Worm (Caenorhabditis elegans): Measurements from ENCODE around the gene F46B6.9.

F46B6.9 gene

DNA sequence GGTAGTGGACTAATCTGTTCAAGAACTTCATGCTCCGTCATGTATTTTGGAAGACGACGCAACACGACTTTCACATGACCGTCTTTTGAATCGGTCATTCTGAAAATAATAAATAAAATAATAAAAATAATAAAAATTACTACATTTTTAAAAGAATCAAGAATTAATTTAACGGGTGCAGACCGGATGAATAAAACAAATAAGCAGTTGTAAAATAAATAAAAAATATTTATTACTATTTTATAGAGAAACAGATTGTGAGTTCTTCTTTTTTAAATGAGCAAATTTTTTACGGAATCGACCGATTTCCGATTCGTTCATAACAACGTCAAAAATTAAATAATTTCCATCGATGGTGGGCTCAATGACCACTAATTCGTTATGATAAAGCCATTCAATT, 19.0 kb upstream of the F46B6.9 start, which contains the start of gene smg-4:
Gene smg-4 (minus strand): TSS at position 101 of the 400 bp plus-strand sequence.
- TF ChIP-seq unc-62 (GFP tag; optimal IDR thresholded peaks at IDR 0.05), result no peak

- no peak for TF ChIP-seq unc-62 (GFP tag; optimal IDR thresholded peaks at IDR 0.05)
Observed at ce11 chrV:9779418-9779817, 17.2 kb upstream of the F46B6.9 start, which contains the start of gene F46B6.4. TSS of gene F46B6.4 (minus strand) at chrV:9779518.

ce11 chrV:9782045-9782444, 14.6 kb upstream of the F46B6.9 start:
- TF ChIP-seq unc-62 (GFP tag; optimal IDR thresholded peaks at IDR 0.05), result no peak

DNA sequence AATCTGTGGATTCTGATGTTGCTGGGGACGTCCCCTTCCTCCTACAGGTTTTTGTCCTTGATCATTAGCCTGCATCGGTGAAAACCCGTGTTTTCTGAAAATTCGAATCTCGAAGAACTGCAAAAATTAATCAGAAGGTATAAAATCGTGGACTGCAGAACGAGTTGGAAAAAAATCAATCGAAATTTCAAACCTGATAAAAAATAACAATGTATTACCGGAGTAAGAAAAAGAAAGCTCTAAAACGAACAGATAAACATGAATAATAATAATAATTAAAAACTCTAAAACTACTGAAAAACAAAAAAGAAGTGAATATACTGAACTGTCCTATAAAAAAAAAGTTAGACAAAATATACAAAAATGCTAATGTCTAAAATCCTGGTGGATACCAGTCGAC, 13.7 kb upstream of the F46B6.9 start, which contains the start of gene F46B6.5:
Gene F46B6.5 (minus strand): TSS at position 101 of the 400 bp plus-strand sequence.
- TF ChIP-seq unc-62 (GFP tag; optimal IDR thresholded peaks at IDR 0.05), result no peak

DNA sequence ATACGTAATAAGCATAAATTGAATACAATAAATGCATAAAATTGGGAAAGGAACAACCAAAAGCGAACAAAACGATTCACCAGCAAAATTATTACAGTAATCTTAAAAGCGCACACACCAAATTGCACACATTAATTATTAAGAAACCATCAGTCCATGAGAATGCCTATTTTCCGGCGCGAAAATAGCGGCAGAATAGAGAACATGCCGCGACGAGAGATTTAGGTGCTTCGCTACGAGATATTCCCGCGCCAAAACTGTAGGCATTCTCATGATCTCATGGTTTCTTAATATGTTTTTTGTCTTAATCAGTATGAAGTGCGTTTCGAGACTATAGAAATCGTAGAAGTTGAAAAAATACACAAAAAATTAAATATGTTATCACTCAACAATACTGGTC, 12.4 kb upstream of the F46B6.9 start:
- no peak for TF ChIP-seq unc-62 (GFP tag; optimal IDR thresholded peaks at IDR 0.05)

DNA sequence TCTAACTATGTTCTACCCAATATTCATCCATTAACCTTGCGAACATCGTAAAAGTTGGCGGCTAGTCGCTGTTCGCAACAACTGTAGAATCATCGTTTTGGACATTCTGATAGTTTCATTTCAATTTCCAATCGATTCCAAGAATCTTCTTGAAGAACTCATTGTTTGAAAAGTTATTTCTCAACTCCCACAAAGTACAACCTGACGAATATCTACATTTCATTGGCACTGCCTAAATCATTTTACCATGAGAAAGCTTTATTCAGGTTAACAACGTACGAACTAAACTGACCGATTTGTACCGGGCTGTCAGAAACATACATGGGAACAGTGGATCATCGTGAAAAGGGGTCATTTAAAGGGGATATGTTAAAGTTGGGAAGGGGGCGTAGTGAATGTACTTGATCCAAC, 9.9 kb upstream of the F46B6.9 start, which contains the start of gene F46B6.6:
Gene F46B6.6 (minus strand): TSS at position 148 of the 411 bp plus-strand sequence.
- TF ChIP-seq unc-62 (GFP tag; optimal IDR thresholded peaks at IDR 0.05), result no peak

- TF ChIP-seq unc-62 (GFP tag; optimal IDR thresholded peaks at IDR 0.05), result no peak
Observed at ce11 chrV:9789657-9790261, 6.9 kb upstream of the F46B6.9 start, which contains the start of gene ztf-7. TSS of gene ztf-7 (minus strand) at chrV:9789707.

DNA sequence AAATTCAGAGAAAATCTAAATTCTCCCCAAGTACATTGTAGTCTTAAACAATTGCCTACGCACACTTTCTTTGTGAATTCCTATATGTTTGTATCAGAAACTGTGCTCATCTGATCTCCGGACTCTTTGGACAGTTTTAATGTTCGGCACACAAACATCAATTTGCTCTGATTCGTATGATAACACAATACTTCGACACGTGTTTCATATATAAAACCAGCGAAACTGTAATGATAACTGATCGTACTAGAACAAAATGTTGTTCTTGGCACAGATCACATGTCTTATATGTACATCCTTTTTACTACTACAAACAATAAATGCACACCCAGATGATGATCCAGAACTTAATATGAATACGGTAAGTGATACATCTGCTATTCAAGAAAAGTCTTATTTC, 5.3 kb upstream of the F46B6.9 start, which contains the start of gene lipl-2:
Gene lipl-2 (plus strand): TSS at position 236 of the 400 bp plus-strand sequence.
- TF ChIP-seq unc-62 (GFP tag; optimal IDR thresholded peaks at IDR 0.05), result no peak

DNA sequence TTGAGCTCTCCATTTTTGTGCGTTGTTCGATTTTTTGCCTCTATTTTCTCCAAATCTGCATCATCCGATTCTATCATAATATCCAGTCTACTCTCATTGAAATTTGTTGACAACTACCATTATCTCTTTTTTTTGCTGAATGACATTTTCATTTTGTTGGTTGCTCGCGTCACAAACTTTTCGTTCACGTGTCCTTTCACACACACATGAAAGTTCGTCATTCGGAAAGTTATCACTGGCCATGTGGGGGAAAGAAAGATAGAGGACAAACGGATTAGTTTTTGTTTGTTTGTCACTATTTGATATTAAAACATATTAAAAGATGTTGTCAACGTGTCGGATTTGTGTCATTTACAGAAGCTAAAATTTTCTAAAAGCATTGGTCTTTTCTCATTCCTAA, 1.7 kb upstream of the F46B6.9 start:
- no peak for TF ChIP-seq unc-62 (GFP tag; optimal IDR thresholded peaks at IDR 0.05)

- TF ChIP-seq unc-62 (GFP tag; optimal IDR thresholded peaks at IDR 0.05), result no peak
Observed at ce11 chrV:9796002-9796401, 660 bp upstream of the F46B6.9 start.

- TF ChIP-seq unc-62 (GFP tag; optimal IDR thresholded peaks at IDR 0.05), result no peak
Observed at ce11 chrV:9798212-9798611, 1.6 kb downstream of the F46B6.9 start.

DNA sequence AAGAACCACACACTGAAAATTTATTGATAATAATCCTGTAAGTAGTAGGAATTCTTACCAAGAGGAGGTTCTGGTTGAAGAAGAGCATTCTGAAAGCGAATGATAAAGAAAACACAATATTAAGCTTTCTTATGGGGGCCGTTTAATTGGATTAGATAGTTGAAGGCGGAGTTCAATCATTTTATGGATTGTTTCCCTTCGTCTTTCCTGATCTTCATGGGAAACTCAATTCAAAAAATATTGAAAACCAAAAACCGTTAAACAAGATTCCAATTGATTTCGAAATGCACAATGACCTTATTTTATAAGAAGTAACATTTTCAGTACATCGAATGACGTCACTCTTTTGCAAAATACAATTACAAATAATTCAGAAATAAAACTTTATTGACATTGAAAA, 2.4 kb downstream of the F46B6.9 start, which contains the start of gene F46B6.13:
Gene F46B6.13 (minus strand): TSS at position 101 of the 400 bp plus-strand sequence.
- no peak for TF ChIP-seq unc-62 (GFP tag; optimal IDR thresholded peaks at IDR 0.05)

- no peak for TF ChIP-seq unc-62 (GFP tag; optimal IDR thresholded peaks at IDR 0.05)
Observed at ce11 chrV:9801965-9802364, 5.3 kb downstream of the F46B6.9 start, which contains the start of gene F46B6.10. TSS of gene F46B6.10 (minus strand) at chrV:9802065.

ce11 chrV:9803176-9803575, 6.5 kb downstream of the F46B6.9 start, which contains the start of gene sru-39:
TSS of gene sru-39 (plus strand) at chrV:9803476.
- no peak for TF ChIP-seq unc-62 (GFP tag; optimal IDR thresholded peaks at IDR 0.05)

DNA sequence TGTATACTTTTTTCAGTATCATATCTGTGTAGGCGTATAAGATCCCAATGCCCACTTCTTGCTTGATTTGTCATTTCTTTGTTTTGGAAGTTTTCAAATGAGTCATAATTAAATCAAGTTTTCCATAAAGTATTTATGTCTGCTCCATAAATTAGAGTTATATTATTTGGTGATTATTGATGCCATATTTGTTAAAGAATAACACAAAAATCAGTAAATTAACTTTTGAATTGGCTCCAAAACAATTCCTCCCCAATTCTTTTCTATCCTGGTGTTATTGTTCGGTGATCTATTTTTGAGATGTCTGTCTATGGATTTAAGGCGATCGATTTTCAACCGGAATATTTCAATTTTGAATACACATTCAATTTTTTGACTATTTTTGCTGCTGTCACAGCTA, 8.5 kb downstream of the F46B6.9 start, which contains the start of gene sru-37:
Gene sru-37 (plus strand): TSS at position 301 of the 400 bp plus-strand sequence.
- TF ChIP-seq unc-62 (GFP tag; optimal IDR thresholded peaks at IDR 0.05), result no peak

- no peak for TF ChIP-seq unc-62 (GFP tag; optimal IDR thresholded peaks at IDR 0.05)
Observed at ce11 chrV:9811154-9811553, 14.5 kb downstream of the F46B6.9 start, which contains the start of gene sru-29. TSS of gene sru-29 (plus strand) at chrV:9811454.

ce11 chrV:9812216-9812615, 15.6 kb downstream of the F46B6.9 start:
- TF ChIP-seq unc-62 (GFP tag; optimal IDR thresholded peaks at IDR 0.05), result no peak
